Fruit fly (Drosophila melanogaster) S2 (cell line): ENCODE measurements around the gene CG5966.
"Not testable (repeated sequence)": the region's sequence is repeated elsewhere in the genome, so short reads cannot be mapped to it uniquely, and the experiment has no call there.

ENCODE experiments used
- CG8478 ChIP-seq: fragments of >200 bp; optimal IDR thresholded peaks from 2 replicates; lab custom pipeline; 2018
- CTCF ChIP-seq, 2 experiments: fragments of >200 bp; optimal IDR thresholded peaks; 2 replicates each; lab custom pipeline; 2018

Gene CG5966

DNA sequence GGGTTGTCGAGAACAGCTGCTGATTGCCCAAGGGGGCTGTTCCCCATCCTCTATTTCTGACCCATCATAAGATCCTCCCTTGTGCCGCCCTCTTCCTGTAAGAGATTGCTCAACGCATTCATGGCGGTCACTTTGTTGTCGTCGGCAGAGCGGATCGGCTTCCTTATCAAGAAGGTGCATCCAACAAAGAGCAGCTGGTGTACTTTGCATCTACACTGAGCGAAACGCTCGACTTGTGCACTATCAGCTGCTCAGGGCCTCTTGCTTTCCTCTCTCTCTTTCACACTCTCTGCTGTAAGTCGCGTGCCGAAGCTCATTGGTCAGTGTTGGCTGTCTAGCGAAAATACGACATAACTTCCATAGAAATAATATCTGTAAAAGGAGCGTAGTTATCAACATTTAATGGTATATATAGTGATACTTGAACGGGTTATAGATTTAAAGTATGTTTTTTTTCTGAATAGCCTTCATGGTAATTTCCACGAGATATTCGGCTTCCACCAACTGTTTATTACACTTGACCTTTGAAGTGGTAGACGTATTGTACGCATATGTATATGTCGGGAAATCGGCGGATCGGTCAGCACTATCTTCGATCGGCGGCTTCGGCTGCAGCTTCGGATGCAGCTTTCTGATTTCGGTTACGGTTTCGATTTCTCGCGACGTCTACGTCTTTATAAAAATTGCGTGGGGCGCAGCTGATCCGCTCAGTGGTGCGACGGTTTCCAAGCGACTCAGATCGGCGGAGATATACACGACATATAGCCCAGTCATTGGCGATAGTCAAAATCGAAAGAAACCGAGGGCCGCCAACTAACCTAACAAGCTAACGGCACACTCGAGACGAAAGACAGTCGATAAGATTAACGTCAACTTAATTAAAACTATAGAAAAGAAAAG lies at the start of gene CG5966:
Gene CG5966 (plus strand): TSS at position 704 of the 900 bp plus-strand sequence.
- TF ChIP-seq CTCF (optimal IDR thresholded peaks at IDR 0.05; lab: Kevin White, UChicago) (no peak), CG8478 (lab: Kevin White, UChicago) (no peak)

- TF ChIP-seq CG8478 (lab: Kevin White, UChicago) (no peak), CTCF (optimal IDR thresholded peaks at IDR 0.05; lab: Kevin White, UChicago) (no peak)
Observed at dm6 chrX:5941824-5942223, 46.8 kb upstream of the CG5966 start.

DNA sequence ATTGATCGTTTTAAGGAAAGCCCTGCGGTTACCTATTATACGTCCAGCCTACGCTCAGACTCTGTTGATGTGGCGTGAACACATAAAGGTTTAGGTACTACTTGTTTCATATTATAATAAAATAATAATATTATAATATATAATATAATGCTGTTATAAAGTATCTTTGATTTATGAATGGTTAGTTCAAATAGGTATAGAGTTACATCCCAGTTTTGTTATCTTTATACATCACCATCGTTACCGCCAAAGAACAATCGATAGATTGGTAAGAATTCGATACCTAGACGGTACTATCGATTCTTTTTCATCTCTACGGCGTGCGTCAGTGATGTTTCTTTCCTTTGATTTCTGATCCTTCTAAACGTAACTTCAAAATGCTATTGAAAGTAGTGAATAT lies 46.3 kb upstream of the CG5966 start, which contains the start of gene CG12728:
Gene CG12728 (plus strand): TSS at position 301 of the 400 bp plus-strand sequence.
- TF ChIP-seq CTCF (optimal IDR thresholded peaks at IDR 0.05; lab: Kevin White, UChicago); CG8478 (lab: Kevin White, UChicago): not testable (repeated sequence)

dm6 chrX:5945052-5945830 lies 43.4 kb upstream of the CG5966 start, which contains the start of gene CG32756:
Gene CG32756 (plus strand): TSS chrX:5945682.
- not testable (repeated sequence) for TF ChIP-seq CTCF (optimal IDR thresholded peaks at IDR 0.05; lab: Kevin White, UChicago); CG8478 (lab: Kevin White, UChicago)

DNA sequence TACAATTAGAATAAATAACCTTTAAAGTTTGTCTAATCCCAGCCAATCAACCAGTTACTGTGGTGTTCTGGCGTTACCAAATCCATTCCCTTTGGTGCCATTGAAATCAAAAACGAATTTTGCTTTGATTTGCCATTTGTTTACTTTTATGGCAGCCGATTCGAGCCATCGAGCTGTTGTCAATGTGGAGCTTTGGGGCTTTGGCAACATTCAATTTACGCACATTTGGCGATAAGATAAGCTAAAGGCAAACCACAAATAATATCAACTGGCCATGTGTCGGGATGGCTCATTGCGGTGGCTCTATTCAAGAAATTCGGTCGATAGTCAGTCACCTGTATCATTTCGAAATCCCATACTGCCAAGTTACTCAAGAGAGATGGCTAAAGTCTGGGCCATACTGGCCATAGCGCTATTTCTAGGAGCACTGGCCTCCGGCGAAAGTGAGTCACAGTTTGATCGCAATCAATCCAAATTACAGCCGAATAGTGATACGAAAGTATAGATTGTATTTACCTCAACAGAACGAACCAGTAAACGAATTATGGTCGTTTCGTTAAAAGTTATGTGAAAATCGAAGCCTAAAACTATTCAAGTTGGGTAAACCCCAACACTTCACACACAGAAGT lies 40.6 kb upstream of the CG5966 start, which contains the start of gene CG6041:
Gene CG6041 (plus strand): TSS at position 291 of the 629 bp plus-strand sequence.
- TF ChIP-seq CTCF (optimal IDR thresholded peaks at IDR 0.05; lab: Kevin White, UChicago) = no peak
- TF ChIP-seq CG8478 (lab: Kevin White, UChicago) = no peak

DNA sequence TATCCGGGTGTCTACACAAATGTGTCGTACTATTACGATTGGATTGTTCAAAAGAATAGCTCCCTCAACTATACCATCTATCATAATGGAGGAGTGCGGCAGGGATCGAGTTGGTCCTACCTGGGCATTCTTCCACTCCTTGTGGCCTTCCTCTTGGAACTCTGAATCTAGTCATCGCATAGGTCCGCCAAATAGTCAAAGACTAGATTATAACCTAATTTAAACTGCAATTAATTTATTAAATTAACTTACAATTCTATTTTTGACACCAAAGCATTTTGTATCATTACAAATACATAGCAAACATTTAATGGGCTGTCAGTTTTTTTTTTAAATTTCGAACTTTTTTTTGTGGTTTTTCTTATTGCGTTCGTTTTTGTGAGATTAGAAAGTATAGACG lies 38.6 kb upstream of the CG5966 start, which contains the start of gene CG32755:
Gene CG32755 (plus strand): TSS at position 301 of the 400 bp plus-strand sequence.
- TF ChIP-seq CG8478 (lab: Kevin White, UChicago) (no peak), CTCF (optimal IDR thresholded peaks at IDR 0.05; lab: Kevin White, UChicago) (no peak)

DNA sequence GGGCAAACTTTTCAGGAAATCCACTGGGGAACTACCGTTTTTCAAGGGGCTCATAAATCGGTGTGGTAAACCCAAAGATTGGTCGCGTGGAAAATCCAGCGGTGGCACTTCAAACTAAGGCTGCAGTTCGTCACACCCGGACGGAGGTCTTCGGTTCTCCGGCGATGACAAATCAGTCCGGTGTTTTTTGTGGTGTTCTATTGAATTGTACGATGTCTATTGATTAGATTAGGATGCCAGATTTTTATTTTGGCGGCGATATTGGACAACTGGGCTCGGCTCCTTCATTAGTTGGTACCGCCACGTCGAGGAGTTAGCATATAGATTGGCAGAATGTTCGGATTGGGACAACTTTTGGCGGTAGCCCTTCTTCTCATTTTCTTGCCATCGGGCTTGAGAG lies 36.3 kb upstream of the CG5966 start, which contains the start of gene CG6048:
Gene CG6048 (plus strand): TSS at position 301 of the 400 bp plus-strand sequence.
- TF ChIP-seq CTCF (optimal IDR thresholded peaks at IDR 0.05; lab: Kevin White, UChicago) = no peak

DNA sequence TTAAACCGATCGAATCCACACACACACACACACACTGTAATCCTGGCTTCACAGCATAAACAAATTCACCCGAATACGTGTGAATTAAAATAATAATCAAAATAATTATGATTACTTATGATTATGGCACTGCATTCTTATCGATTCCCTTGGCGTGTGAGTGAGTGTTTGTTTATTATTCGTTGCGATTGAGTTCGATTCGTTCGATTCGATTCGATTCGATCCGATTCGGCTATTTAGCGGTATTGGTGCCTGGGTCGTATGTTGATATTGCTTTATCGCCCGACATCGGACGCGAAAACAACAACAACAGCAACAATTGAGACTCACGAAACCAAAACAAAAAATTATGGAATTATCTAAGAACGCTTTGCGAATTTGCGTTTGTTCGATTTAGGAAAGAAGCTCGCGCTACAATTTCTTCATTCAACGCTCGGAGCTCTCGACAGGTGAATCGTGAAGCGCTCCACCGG lies 33.3 kb upstream of the CG5966 start, which contains the start of gene CG6067:
Gene CG6067 (plus strand): TSS at position 423 of the 473 bp plus-strand sequence.
- TF ChIP-seq CG8478 (lab: Kevin White, UChicago) (no peak), CTCF (optimal IDR thresholded peaks at IDR 0.05; lab: Kevin White, UChicago) (no peak)

- peak; percentile 77 to 81 for TF ChIP-seq CTCF (optimal IDR thresholded peaks at IDR 0.05; lab: Kevin White, UChicago)
- no peak for TF ChIP-seq CG8478 (lab: Kevin White, UChicago)
Observed at dm6 chrX:5956646-5957441, 31.7 kb upstream of the CG5966 start.

- TF ChIP-seq CTCF (optimal IDR thresholded peaks at IDR 0.05; lab: Kevin White, UChicago) = peak; percentile 48 to 58
- TF ChIP-seq CG8478 (lab: Kevin White, UChicago) = no peak
Observed at dm6 chrX:5964169-5964686, 24.4 kb upstream of the CG5966 start.

DNA sequence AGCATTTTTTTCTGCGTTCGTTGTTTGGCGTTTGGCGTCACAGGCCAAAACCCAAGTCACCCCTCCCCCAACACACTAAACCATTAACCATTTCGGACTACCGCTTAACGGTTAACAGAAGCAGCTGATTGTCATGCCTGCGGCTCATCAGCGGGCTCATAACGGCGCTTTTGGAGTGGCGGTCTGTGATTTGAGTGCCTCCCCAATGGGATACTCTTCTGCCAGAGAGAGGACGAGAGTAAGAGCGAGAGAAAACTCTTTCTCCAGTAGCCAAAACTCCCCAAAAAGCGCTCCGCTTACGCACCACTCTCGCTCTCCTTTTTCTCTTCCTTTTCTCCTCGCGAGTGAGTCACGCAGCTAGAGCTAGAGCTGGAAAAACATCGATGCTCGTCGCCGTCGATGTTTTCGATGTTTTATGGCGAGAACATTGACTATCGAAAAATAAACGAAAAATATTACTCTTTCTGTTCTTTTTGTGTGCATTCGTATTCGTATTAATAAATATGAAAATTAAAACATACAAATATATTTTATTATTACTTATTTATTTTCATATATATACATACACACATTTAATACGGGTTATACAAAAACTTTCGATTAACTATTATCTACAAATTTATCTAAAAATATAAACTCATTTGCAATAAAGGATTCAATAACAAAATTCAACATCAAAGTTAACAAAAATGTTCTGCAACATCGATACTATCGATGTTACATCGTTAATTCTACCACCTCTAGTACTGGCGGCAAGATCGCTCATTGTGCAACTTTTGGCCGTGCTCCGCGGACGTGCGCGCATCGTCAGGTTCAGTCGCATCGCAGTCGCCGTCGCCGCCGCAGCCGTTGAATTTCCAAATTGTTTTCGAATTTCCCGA lies 22.8 kb upstream of the CG5966 start, which contains the start of gene Grip:
Gene Grip (plus strand): TSS at position 763 of the 881 bp plus-strand sequence.
- TF ChIP-seq CG8478 (lab: Kevin White, UChicago) = no peak
- TF ChIP-seq CTCF (optimal IDR thresholded peaks at IDR 0.05; lab: Kevin White, UChicago) = no peak
